Worm (Caenorhabditis elegans) whole organism, L2 larva: ENCODE results near the gene ZK418.11.

ENCODE experiments used
- C34F6.9 ChIP-seq: fragments of 150-350 bp; optimal IDR thresholded peaks from 2 replicates; lab custom pipeline; 2014; ENCODE audit warnings: missing biosample characterization, missing genetic modification characterization
- Y55F3AM.14 ChIP-seq: fragments of 200-800 bp; sonication (Bioruptor generic); optimal IDR thresholded peaks from 2 replicates; lab custom pipeline; 2018; ENCODE audit warnings: mild to moderate bottlenecking, missing genetic modification characterization, missing compliant biosample characterization
- ZK546.5 ChIP-seq: sonication (generic microtip); optimal IDR thresholded peaks from 2 replicates; lab custom pipeline; 2017; ENCODE audit warnings: missing biosample characterization, missing genetic modification characterization
- alr-1 ChIP-seq: fragments of 150-350 bp; optimal IDR thresholded peaks from 2 replicates; lab custom pipeline; 2014; ENCODE audit warnings: missing biosample characterization, missing genetic modification characterization
- aly-2 ChIP-seq: fragments of 150-350 bp; optimal IDR thresholded peaks from 2 replicates; lab custom pipeline; 2014; ENCODE audit warnings: missing biosample characterization, missing genetic modification characterization
- ama-1 ChIP-seq: fragments of 150-350 bp; optimal IDR thresholded peaks from 2 replicates; lab custom pipeline; 2018; ENCODE audit warnings: inconsistent platforms
- blmp-1 ChIP-seq: sonication (generic microtip); optimal IDR thresholded peaks from 2 replicates; lab custom pipeline; 2017; ENCODE audit warnings: missing genetic modification characterization, mild to moderate bottlenecking, missing compliant biosample characterization, antibody characterized with exemption, moderate library complexity; ENCODE audit not compliant: insufficient read depth
- ceh-16 ChIP-seq: fragments of 150-350 bp; optimal IDR thresholded peaks from 2 replicates; lab custom pipeline; 2014; ENCODE audit warnings: missing biosample characterization, missing genetic modification characterization
- ceh-82 ChIP-seq: fragments of 150-350 bp; optimal IDR thresholded peaks from 2 replicates; lab custom pipeline; 2014; ENCODE audit warnings: missing biosample characterization, missing genetic modification characterization
- crh-2 ChIP-seq: sonication (generic microtip); optimal IDR thresholded peaks from 2 replicates; lab custom pipeline; 2017; ENCODE audit warnings: missing biosample characterization, missing genetic modification characterization
- dmd-4 ChIP-seq: sonication (generic microtip); optimal IDR thresholded peaks from 2 replicates; lab custom pipeline; 2017; ENCODE audit warnings: missing biosample characterization, missing genetic modification characterization
- egl-27 ChIP-seq: sonication (generic microtip); optimal IDR thresholded peaks from 3 replicates; lab custom pipeline; 2017; ENCODE audit warnings: missing biosample characterization, missing genetic modification reagents, missing genetic modification characterization
- elt-1 ChIP-seq: fragments of 150-350 bp; optimal IDR thresholded peaks from 2 replicates; lab custom pipeline; 2014; ENCODE audit warnings: missing biosample characterization, missing genetic modification characterization
- elt-3 ChIP-seq: sonication (generic microtip); optimal IDR thresholded peaks from 2 replicates; lab custom pipeline; 2017; ENCODE audit warnings: missing biosample characterization, missing genetic modification characterization
- fos-1 ChIP-seq: fragments of 150-350 bp; optimal IDR thresholded peaks from 2 replicates; lab custom pipeline; 2014; ENCODE audit warnings: missing biosample characterization, missing genetic modification characterization
- gmeb-1 ChIP-seq: fragments of 150-350 bp; optimal IDR thresholded peaks from 2 replicates; lab custom pipeline; 2014; ENCODE audit warnings: missing biosample characterization, missing genetic modification characterization
- lin-11 ChIP-seq: fragments of 150-350 bp; sonication (generic microtip); optimal IDR thresholded peaks from 2 replicates; lab custom pipeline; 2014; ENCODE audit warnings: missing biosample characterization, missing genetic modification characterization, inconsistent platforms, mixed read lengths
- lin-39 ChIP-seq: fragments of 150-350 bp; optimal IDR thresholded peaks from 2 replicates; lab custom pipeline; 2014; ENCODE audit warnings: missing biosample characterization, missing genetic modification reagents, missing genetic modification characterization
- lsy-2 ChIP-seq, 2 experiments: fragments of 150-350 bp in 1 of 2; sonication (generic microtip) in 1 of 2; optimal IDR thresholded peaks; 2 replicates each; lab custom pipeline; 2014 to 2017; ENCODE audit warnings: missing biosample characterization in 2 of 2, missing genetic modification characterization in 2 of 2
- mbf-1 ChIP-seq: sonication (generic microtip); optimal IDR thresholded peaks from 2 replicates; lab custom pipeline; 2017; ENCODE audit warnings: missing biosample characterization, missing genetic modification characterization
- mdl-1 ChIP-seq, 2 experiments: fragments of 150-350 bp in 1 of 2; sonication (generic microtip) in 1 of 2; optimal IDR thresholded peaks; 2 replicates each; lab custom pipeline; 2017; ENCODE audit warnings: missing biosample characterization in 2 of 2, missing genetic modification characterization in 2 of 2
- nhr-11 ChIP-seq: fragments of 150-350 bp; optimal IDR thresholded peaks from 2 replicates; lab custom pipeline; 2014; ENCODE audit warnings: missing biosample characterization, missing genetic modification characterization
- nhr-129 ChIP-seq: fragments of 150-350 bp; optimal IDR thresholded peaks from 2 replicates; lab custom pipeline; 2014; ENCODE audit warnings: missing biosample characterization, missing genetic modification characterization
- nhr-23 ChIP-seq: fragments of 150-350 bp; optimal IDR thresholded peaks from 2 replicates; lab custom pipeline; 2014; ENCODE audit warnings: missing biosample characterization, missing genetic modification reagents, missing genetic modification characterization
- nhr-237 ChIP-seq: fragments of 150-350 bp; optimal IDR thresholded peaks from 2 replicates; lab custom pipeline; 2014; ENCODE audit warnings: missing biosample characterization, missing genetic modification characterization
- nhr-25 ChIP-seq: fragments of 150-350 bp; sonication (generic microtip); optimal IDR thresholded peaks from 3 replicates; lab custom pipeline; 2014; ENCODE audit warnings: missing biosample characterization, missing genetic modification characterization
- nhr-77 ChIP-seq: fragments of 150-350 bp; optimal IDR thresholded peaks from 2 replicates; lab custom pipeline; 2014; ENCODE audit warnings: missing biosample characterization, missing genetic modification characterization
- peb-1 ChIP-seq: fragments of 150-350 bp; optimal IDR thresholded peaks from 2 replicates; lab custom pipeline; 2014; ENCODE audit warnings: missing biosample characterization, missing genetic modification characterization
- skn-1 ChIP-seq: sonication (generic microtip); optimal IDR thresholded peaks from 2 replicates; lab custom pipeline; 2017; ENCODE audit warnings: missing biosample characterization, missing genetic modification characterization
- sma-3 ChIP-seq: sonication (generic microtip); optimal IDR thresholded peaks from 2 replicates; lab custom pipeline; 2016; ENCODE audit warnings: missing genetic modification reagents, missing genetic modification characterization, missing compliant biosample characterization
- sma-9 ChIP-seq, 2 experiments: fragments of 150-350 bp in 1 of 2; sonication (generic microtip) in 1 of 2; optimal IDR thresholded peaks; 2 replicates each; lab custom pipeline; 2014 to 2016; ENCODE audit warnings: missing genetic modification characterization in 2 of 2, mild to moderate bottlenecking in 1 of 2, missing biosample characterization in 1 of 2, missing compliant biosample characterization in 1 of 2, missing genetic modification reagents in 1 of 2, moderate library complexity in 1 of 2
- snpc-4 ChIP-seq: fragments of 150-350 bp; optimal IDR thresholded peaks from 2 replicates; lab custom pipeline; 2014; ENCODE audit warnings: missing biosample characterization, missing genetic modification characterization
- unc-39 ChIP-seq: fragments of 150-350 bp; optimal IDR thresholded peaks from 2 replicates; lab custom pipeline; 2014; ENCODE audit warnings: missing biosample characterization, missing genetic modification characterization
- unc-55 ChIP-seq: fragments of 150-350 bp; sonication (generic microtip); optimal IDR thresholded peaks from 3 replicates; lab custom pipeline; 2014; ENCODE audit warnings: missing biosample characterization, missing genetic modification reagents, missing genetic modification characterization
- unc-62 ChIP-seq: fragments of 150-350 bp; optimal IDR thresholded peaks from 2 replicates; lab custom pipeline; 2014; ENCODE audit warnings: missing biosample characterization, missing genetic modification reagents, missing genetic modification characterization
- zag-1 ChIP-seq: fragments of 150-350 bp; optimal IDR thresholded peaks from 2 replicates; lab custom pipeline; 2014; ENCODE audit warnings: missing biosample characterization, missing genetic modification characterization
- ztf-11 ChIP-seq: sonication (generic microtip); optimal IDR thresholded peaks from 2 replicates; lab custom pipeline; 2017; ENCODE audit warnings: missing biosample characterization, missing genetic modification characterization
- ztf-4 ChIP-seq: fragments of 150-350 bp; optimal IDR thresholded peaks from 2 replicates; lab custom pipeline; 2014; ENCODE audit warnings: missing biosample characterization, missing genetic modification characterization

The ZK418.11 gene

ce11 chrIII:7064185-7064584 lies 35.9 kb upstream of the ZK418.11 start, which contains the start of gene R01H2.4:
R01H2.4 (minus strand) TSS chrIII:7064285.
- no peak for TF ChIP-seq sma-9 (GFP tag; optimal IDR thresholded peaks at IDR 0.05; lab: Kevin White, UChicago)
- TF ChIP-seq sma-9 (tag; optimal IDR thresholded peaks at IDR 0.05; lab: Kevin White, UChicago): no peak
- no peak for TF ChIP-seq ztf-11
- no peak for TF ChIP-seq nhr-11 (tag; lab: Kevin White, UChicago)
- no peak for TF ChIP-seq dmd-4 (tag; lab: Kevin White, UChicago)
- no peak for TF ChIP-seq lin-39 (tag; lab: Kevin White, UChicago)
- TF ChIP-seq snpc-4 (tag; lab: Kevin White, UChicago): no peak
- no peak for TF ChIP-seq mdl-1 (tag; optimal IDR thresholded peaks at IDR 0.05; lab: Kevin White, UChicago)
- TF ChIP-seq ceh-82: no peak
- no peak for TF ChIP-seq unc-62 (GFP tag; lab: Kevin White, UChicago)
- no peak for TF ChIP-seq ztf-4 (tag; lab: Kevin White, UChicago)
- no peak for TF ChIP-seq ZK546.5 (tag; lab: Kevin White, UChicago)
- no peak for TF ChIP-seq skn-1

- TF ChIP-seq egl-27 (tag; lab: Kevin White, UChicago) (no peak), elt-3 (no peak), nhr-77 (tag; lab: Kevin White, UChicago) (no peak), ceh-16 (tag; lab: Kevin White, UChicago) (no peak), nhr-23 (tag; lab: Kevin White, UChicago) (no peak), zag-1 (tag; lab: Kevin White, UChicago) (no peak), ztf-4 (tag; lab: Kevin White, UChicago) (no peak), peb-1 (tag; lab: Kevin White, UChicago) (no peak), nhr-237 (tag; lab: Kevin White, UChicago) (no peak), mbf-1 (tag; lab: Kevin White, UChicago) (no peak), nhr-25 (no peak), ztf-11 (no peak), nhr-11 (tag; lab: Kevin White, UChicago) (no peak), fos-1 (tag; lab: Kevin White, UChicago) (no peak), Y55F3AM.14 (GFP tag; lab: Kevin White, UChicago) (no peak)
- TF ChIP-seq, all 48 proteins: peak for 0
Observed at ce11 chrIII:7067385-7067896, 32.6 kb upstream of the ZK418.11 start, which contains the start of gene ger-1. ger-1 (minus strand) TSS chrIII:7067477.

- TF ChIP-seq lsy-2 (tag; optimal IDR thresholded peaks at IDR 0.05; lab: Kevin White, UChicago) (peak in 1 of 2 experiments; percentile 68), gmeb-1 (tag; lab: Kevin White, UChicago) (peak; percentile 88), lin-11 (tag; lab: Kevin White, UChicago) (no peak), fos-1 (tag; lab: Kevin White, UChicago) (no peak), peb-1 (tag; lab: Kevin White, UChicago) (no peak), ztf-4 (tag; lab: Kevin White, UChicago) (no peak), unc-55 (GFP tag; lab: Kevin White, UChicago) (peak; percentile 56), snpc-4 (tag; lab: Kevin White, UChicago) (no peak), sma-9 (GFP tag; optimal IDR thresholded peaks at IDR 0.05; lab: Kevin White, UChicago) (peak; percentile 6), sma-9 (tag; optimal IDR thresholded peaks at IDR 0.05; lab: Kevin White, UChicago) (no peak), C34F6.9 (tag; lab: Kevin White, UChicago) (peak; percentile 65), crh-2 (peak; percentile 41), nhr-237 (tag; lab: Kevin White, UChicago) (no peak), unc-39 (tag; lab: Kevin White, UChicago) (no peak), egl-27 (tag; lab: Kevin White, UChicago) (peak; percentile 17), ztf-11 (no peak), nhr-129 (tag; lab: Kevin White, UChicago) (peak; percentile 68)
Observed at ce11 chrIII:7068520-7069113, 31.5 kb upstream of the ZK418.11 start, which contains the start of the genes ubc-18 and R01H2.8. ubc-18 (minus strand) TSS chrIII:7068570. R01H2.8 (plus strand) TSS chrIII:7069063.

- TF ChIP-seq peb-1 (tag; lab: Kevin White, UChicago) (no peak), ZK546.5 (tag; lab: Kevin White, UChicago) (no peak), nhr-23 (tag; lab: Kevin White, UChicago) (no peak), gmeb-1 (tag; lab: Kevin White, UChicago) (no peak), nhr-77 (tag; lab: Kevin White, UChicago) (no peak), lsy-2 (tag; optimal IDR thresholded peaks at IDR 0.05; lab: Kevin White, UChicago) (no peak), fos-1 (tag; lab: Kevin White, UChicago) (no peak), alr-1 (tag; lab: Kevin White, UChicago) (no peak), elt-1 (tag; lab: Kevin White, UChicago) (no peak), Y55F3AM.14 (GFP tag; lab: Kevin White, UChicago) (no peak), lin-39 (tag; lab: Kevin White, UChicago) (no peak), blmp-1 (tag; lab: Kevin White, UChicago) (no peak), ama-1 (lab: Kevin White, UChicago) (no peak), ztf-4 (tag; lab: Kevin White, UChicago) (no peak), aly-2 (tag; lab: Kevin White, UChicago) (no peak), sma-3 (no peak)
Observed at ce11 chrIII:7069981-7070380, 30.1 kb upstream of the ZK418.11 start, which contains the start of gene tmem-17. tmem-17 (plus strand) TSS chrIII:7070281.
